Worm (Caenorhabditis elegans) whole organism, L1 larva: ENCODE measurements around the gene C32C4.3.

Experiments used
- Y116A8C.19 ChIP-seq: sonication (generic microtip); optimal IDR thresholded peaks from 2 replicates; lab custom pipeline; 2016; ENCODE audit warnings: missing compliant biosample characterization, missing genetic modification characterization, borderline replicate concordance
- alr-1 ChIP-seq: fragments of 200-800 bp; sonication (Bioruptor generic); optimal IDR thresholded peaks from 2 replicates; lab custom pipeline; 2018; ENCODE audit warnings: borderline replicate concordance, mild to moderate bottlenecking, missing genetic modification characterization, missing compliant biosample characterization
- ceh-8 ChIP-seq: fragments of 200-800 bp; sonication (Bioruptor generic); optimal IDR thresholded peaks from 2 replicates; lab custom pipeline; 2018; ENCODE audit warnings: mild to moderate bottlenecking, missing genetic modification characterization, moderate library complexity, missing compliant biosample characterization
- ceh-82 ChIP-seq, 3 experiments: fragments of 150-350 bp in 1 of 3; sonication (generic microtip) in 2 of 3; optimal IDR thresholded peaks; 2 replicates each; lab custom pipeline; 2014 to 2017; ENCODE audit warnings: missing biosample characterization in 3 of 3, missing genetic modification characterization in 3 of 3
- ceh-90 ChIP-seq: sonication (generic microtip); optimal IDR thresholded peaks from 2 replicates; lab custom pipeline; 2016; ENCODE audit warnings: missing genetic modification characterization, missing compliant biosample characterization
- ces-1 ChIP-seq: fragments of 150-350 bp; optimal IDR thresholded peaks from 2 replicates; lab custom pipeline; 2014; ENCODE audit warnings: missing biosample characterization, missing genetic modification reagents, missing genetic modification characterization
- dsc-1 ChIP-seq: sonication (generic microtip); optimal IDR thresholded peaks from 2 replicates; lab custom pipeline; 2016; ENCODE audit warnings: mild to moderate bottlenecking, missing genetic modification characterization, missing compliant biosample characterization
- efl-1 ChIP-seq, 4 experiments: fragments of 150-350 bp; optimal IDR thresholded peaks in 3 of 4; peaks in 1 of 4; 1 replicate in 1 of 4; 2 replicates in 3 of 4; lab custom pipeline; 2014; ENCODE audit warnings: missing biosample characterization in 2 of 4, missing genetic modification characterization in 2 of 4, missing genetic modification reagents in 2 of 4
- egl-13 ChIP-seq: sonication (generic microtip); optimal IDR thresholded peaks from 2 replicates; lab custom pipeline; 2016; ENCODE audit warnings: missing genotype, missing genetic modification reagents, missing genetic modification characterization, missing compliant biosample characterization
- elt-2 ChIP-seq: sonication (generic microtip); optimal IDR thresholded peaks from 2 replicates; lab custom pipeline; 2016; ENCODE audit warnings: missing genetic modification characterization, mild to moderate bottlenecking, inconsistent platforms, missing compliant biosample characterization, missing genetic modification reagents
- elt-3 ChIP-seq, 6 experiments: fragments of 150-350 bp in 1 of 6; sonication (generic microtip); optimal IDR thresholded peaks; 2 replicates each; lab custom pipeline; 2017 to 2018; ENCODE audit warnings: missing biosample characterization in 6 of 6, missing genetic modification characterization in 6 of 6, inconsistent platforms in 1 of 6
- ets-5 ChIP-seq: fragments of 200-800 bp; sonication (Bioruptor generic); IDR thresholded peaks from 2 replicates; pipeline ENCODE4 v1.3.6; 2022; ENCODE audit warnings: missing genetic modification characterization, missing compliant biosample characterization
- fkh-10 ChIP-seq: sonication (generic microtip); optimal IDR thresholded peaks from 2 replicates; lab custom pipeline; 2017; ENCODE audit warnings: missing biosample characterization, missing genetic modification reagents, missing genetic modification characterization
- fkh-4 ChIP-seq: sonication (generic microtip); optimal IDR thresholded peaks from 2 replicates; lab custom pipeline; 2016; ENCODE audit warnings: missing compliant biosample characterization, missing genetic modification characterization, borderline replicate concordance
- fos-1 ChIP-seq: fragments of 150-350 bp; optimal IDR thresholded peaks from 2 replicates; lab custom pipeline; 2014; ENCODE audit warnings: missing biosample characterization, missing genetic modification characterization
- grh-1 ChIP-seq: fragments of 200-800 bp; sonication (Bioruptor generic); IDR thresholded peaks from 2 replicates; pipeline ENCODE4 v1.3.6; 2022; ENCODE audit warnings: missing genetic modification reagents, missing genetic modification characterization, missing compliant biosample characterization
- isw-1 ChIP-seq: fragments of 200-800 bp; sonication (Bioruptor generic); IDR thresholded peaks from 2 replicates; pipeline ENCODE4 v1.3.6; 2022; ENCODE audit warnings: missing genetic modification characterization, missing compliant biosample characterization
- lin-14 ChIP-seq: fragments of 200-800 bp; sonication (Bioruptor generic); optimal IDR thresholded peaks from 2 replicates; lab custom pipeline; 2018; ENCODE audit warnings: mild to moderate bottlenecking, missing genetic modification characterization, moderate library complexity, missing compliant biosample characterization
- lin-15B ChIP-seq: fragments of 150-350 bp; sonication (generic microtip); optimal IDR thresholded peaks from 3 replicates; lab custom pipeline; 2014; ENCODE audit warnings: missing biosample characterization, missing genetic modification characterization
- lin-35 ChIP-seq, 2 experiments: fragments of 150-350 bp; optimal IDR thresholded peaks; 2 replicates each; lab custom pipeline; 2014; ENCODE audit warnings: missing biosample characterization in 2 of 2, missing genetic modification characterization in 2 of 2, missing genetic modification reagents in 2 of 2
- lin-39 ChIP-seq: fragments of 150-350 bp; optimal IDR thresholded peaks from 2 replicates; lab custom pipeline; 2014; ENCODE audit warnings: missing biosample characterization, missing genetic modification reagents, missing genetic modification characterization
- mab-9 ChIP-seq: fragments of 200-800 bp; sonication (Bioruptor generic); IDR thresholded peaks from 2 replicates; pipeline ENCODE4 v1.3.6; 2022; ENCODE audit warnings: missing genetic modification reagents, missing genetic modification characterization, missing compliant biosample characterization
- nhr-19 ChIP-seq: fragments of 200-800 bp; sonication (Bioruptor generic); conservative IDR thresholded peaks from 2 replicates; pipeline ENCODE4 v1.3.6; 2022; ENCODE audit warnings: missing genetic modification characterization, missing compliant biosample characterization
- nhr-71 ChIP-seq: sonication (generic microtip); optimal IDR thresholded peaks from 2 replicates; lab custom pipeline; 2016; ENCODE audit warnings: mild to moderate bottlenecking, missing genetic modification characterization, moderate library complexity, missing compliant biosample characterization
- nhr-76 ChIP-seq: sonication (generic microtip); optimal IDR thresholded peaks from 2 replicates; lab custom pipeline; 2017; ENCODE audit warnings: missing biosample characterization, missing genetic modification characterization
- nhr-85 ChIP-seq: sonication (generic microtip); peaks from one replicate; lab custom pipeline; 2016; ENCODE audit warnings: missing genetic modification characterization, inconsistent platforms, missing compliant biosample characterization
- nhr-90 ChIP-seq: sonication (generic microtip); optimal IDR thresholded peaks from 2 replicates; lab custom pipeline; 2016; ENCODE audit warnings: mild to moderate bottlenecking, missing genetic modification characterization, missing compliant biosample characterization; ENCODE audit not compliant: poor library complexity
- pax-3 ChIP-seq: fragments of 200-800 bp; sonication (Bioruptor generic); optimal IDR thresholded peaks from 2 replicates; lab custom pipeline; 2018; ENCODE audit warnings: mild to moderate bottlenecking, missing genetic modification characterization, moderate library complexity, missing compliant biosample characterization
- pqm-1 ChIP-seq: sonication (generic microtip); optimal IDR thresholded peaks from 3 replicates; lab custom pipeline; 2017; ENCODE audit warnings: missing biosample characterization, missing genetic modification characterization
- skn-1 ChIP-seq: fragments of 150-350 bp; optimal IDR thresholded peaks from 2 replicates; lab custom pipeline; 2014; ENCODE audit warnings: missing biosample characterization, missing genetic modification characterization
- snpc-4 ChIP-seq: fragments of 150-350 bp; optimal IDR thresholded peaks from 2 replicates; lab custom pipeline; 2014; ENCODE audit warnings: missing biosample characterization, missing genetic modification characterization
- snu-23 ChIP-seq: sonication (generic microtip); optimal IDR thresholded peaks from 2 replicates; lab custom pipeline; 2016; ENCODE audit warnings: missing genetic modification characterization, missing compliant biosample characterization
- sox-4 ChIP-seq: sonication (generic microtip); optimal IDR thresholded peaks from 2 replicates; lab custom pipeline; 2016; ENCODE audit warnings: missing genetic modification characterization, missing compliant biosample characterization
- swsn-7 ChIP-seq: sonication (generic microtip); optimal IDR thresholded peaks from 2 replicates; lab custom pipeline; 2016; ENCODE audit warnings: missing genetic modification characterization, missing compliant biosample characterization
- tbx-2 ChIP-seq: sonication (generic microtip); optimal IDR thresholded peaks from 2 replicates; lab custom pipeline; 2016; ENCODE audit warnings: missing genetic modification characterization, missing compliant biosample characterization
- tlp-1 ChIP-seq: fragments of 150-350 bp; optimal IDR thresholded peaks from 2 replicates; lab custom pipeline; 2014; ENCODE audit warnings: missing biosample characterization, missing genetic modification characterization
- unc-130 ChIP-seq: fragments of 150-350 bp; optimal IDR thresholded peaks from 2 replicates; lab custom pipeline; 2017; ENCODE audit warnings: missing biosample characterization, missing genetic modification characterization, inconsistent platforms
- unc-86 ChIP-seq: sonication (generic microtip); optimal IDR thresholded peaks from 2 replicates; lab custom pipeline; 2016; ENCODE audit warnings: missing genetic modification characterization, missing compliant biosample characterization
- xbp-1 ChIP-seq: sonication (generic microtip); optimal IDR thresholded peaks from 2 replicates; lab custom pipeline; 2016; ENCODE audit warnings: missing genetic modification characterization, missing compliant biosample characterization
- zag-1 ChIP-seq: fragments of 150-350 bp; optimal IDR thresholded peaks from 2 replicates; lab custom pipeline; 2014; ENCODE audit warnings: missing biosample characterization, missing genetic modification characterization
- zip-4 ChIP-seq: fragments of 200-800 bp; sonication (Bioruptor generic); optimal IDR thresholded peaks from 2 replicates; lab custom pipeline; 2018; ENCODE audit warnings: mild to moderate bottlenecking, missing genetic modification characterization, moderate library complexity, missing compliant biosample characterization

The C32C4.3 gene

DNA sequence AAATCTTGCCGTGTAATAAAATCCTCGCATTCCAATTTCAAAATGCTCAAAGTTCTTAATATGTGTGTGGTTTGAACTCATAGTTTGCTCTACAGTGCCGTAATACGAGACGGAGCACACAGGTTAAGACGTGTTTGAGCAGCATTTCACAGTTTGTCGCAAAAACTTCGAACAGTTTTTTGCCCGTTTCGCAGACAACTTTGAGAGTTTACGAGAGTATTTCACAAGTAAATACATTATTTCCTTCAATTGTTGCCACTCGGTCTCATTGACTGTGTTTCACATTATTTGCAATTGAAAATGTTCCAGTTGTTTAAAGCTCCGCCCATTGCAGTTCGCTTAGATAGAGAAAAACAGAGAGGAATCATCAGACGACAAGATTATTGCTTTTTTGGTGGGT, 40.7 kb upstream of the C32C4.3 start, which contains the start of gene F29F11.20:
Gene F29F11.20, plus strand, starts transcription at position 301 of the 400 bp plus-strand sequence.
- TF ChIP-seq xbp-1 (tag; lab: Kevin White, UChicago) (no peak), lin-35 (GFP tag; optimal IDR thresholded peaks at IDR 0.05; lab: Kevin White, UChicago) (no peak), pax-3 (no peak), elt-3 (tag; optimal IDR thresholded peaks at IDR 0.05; lab: Kevin White, UChicago) (no peak), elt-2 (tag; lab: Kevin White, UChicago) (no peak), grh-1 (GFP tag; lab: Robert Waterston, UW) (no peak), ets-5 (GFP tag; lab: Robert Waterston, UW) (no peak), zag-1 (tag; lab: Kevin White, UChicago) (no peak), tbx-2 (tag; lab: Kevin White, UChicago) (no peak), snpc-4 (tag; lab: Kevin White, UChicago) (no peak)

DNA sequence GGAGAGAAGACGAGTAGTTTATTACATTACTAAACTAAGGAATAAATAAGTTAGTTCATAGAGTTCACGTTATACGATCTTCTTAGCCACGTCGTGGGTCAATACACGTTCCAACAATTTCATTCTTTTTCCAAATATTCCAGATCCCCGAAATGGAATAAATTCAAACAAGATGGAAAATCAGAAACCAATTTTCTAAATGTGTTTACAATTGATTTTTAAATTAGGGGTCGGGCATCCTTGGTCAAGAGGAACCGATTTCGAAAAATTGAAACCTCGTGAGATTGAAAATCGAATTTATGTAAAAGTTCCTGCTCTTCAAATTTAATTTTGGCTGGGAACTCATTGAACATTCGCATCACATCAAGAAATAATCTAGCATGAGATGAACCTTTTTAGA, 37.8 kb upstream of the C32C4.3 start:
- TF ChIP-seq lin-14 (GFP tag; lab: Kevin White, UChicago) (peak; percentile 20), lin-15B (no peak), zip-4 (no peak), ces-1 (GFP tag; lab: Kevin White, UChicago) (no peak), mab-9 (GFP tag; lab: Robert Waterston, UW) (no peak), unc-130 (tag; lab: Kevin White, UChicago) (no peak), ceh-82 (tag; optimal IDR thresholded peaks at IDR 0.05; lab: Kevin White, UChicago) (no peak), dsc-1 (tag; lab: Kevin White, UChicago) (peak; percentile 84), isw-1 (GFP tag; lab: Robert Waterston, UW) (no peak), tbx-2 (tag; lab: Kevin White, UChicago) (no peak), egl-13 (tag; lab: Kevin White, UChicago) (no peak), ceh-8 (GFP tag; lab: Kevin White, UChicago) (no peak), fkh-4 (tag; lab: Kevin White, UChicago) (peak; percentile 59), fkh-10 (GFP tag; lab: Kevin White, UChicago) (peak; percentile 41)

DNA sequence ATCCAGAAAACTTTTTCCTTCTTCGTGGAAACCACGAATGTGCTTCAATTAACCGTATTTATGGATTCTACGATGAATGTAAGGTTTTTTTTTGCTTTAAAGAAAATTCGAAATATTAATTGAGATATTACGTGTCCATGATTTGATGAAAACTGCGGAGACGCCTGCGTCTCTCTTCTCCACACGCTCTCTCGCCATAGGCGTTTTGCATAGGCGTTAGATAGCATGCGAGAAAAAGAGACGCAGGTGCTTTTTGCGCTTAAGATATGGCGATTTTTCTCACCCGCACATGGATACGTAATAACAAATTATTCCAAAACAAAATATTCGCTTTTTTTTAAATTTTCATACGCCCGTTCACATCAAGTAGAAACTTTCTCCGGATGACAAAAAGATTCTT, 36.5 kb upstream of the C32C4.3 start:
- TF ChIP-seq alr-1, result no peak
- no peak for TF ChIP-seq sox-4 (tag; lab: Kevin White, UChicago)
- TF ChIP-seq pqm-1 (tag; lab: Kevin White, UChicago), result no peak
- TF ChIP-seq efl-1 (optimal IDR thresholded peaks at IDR 0.05; lab: Kevin White, UChicago), result no peak
- peak in 1 of 2 experiments; percentile 86 for TF ChIP-seq efl-1 (GFP tag; optimal IDR thresholded peaks at IDR 0.05 in 1 of 2; lab: Kevin White, UChicago)
- no peak for TF ChIP-seq zag-1 (tag; lab: Kevin White, UChicago)
- no peak for TF ChIP-seq skn-1 (tag; lab: Kevin White, UChicago)
- no peak for TF ChIP-seq unc-130 (tag; lab: Kevin White, UChicago)

DNA sequence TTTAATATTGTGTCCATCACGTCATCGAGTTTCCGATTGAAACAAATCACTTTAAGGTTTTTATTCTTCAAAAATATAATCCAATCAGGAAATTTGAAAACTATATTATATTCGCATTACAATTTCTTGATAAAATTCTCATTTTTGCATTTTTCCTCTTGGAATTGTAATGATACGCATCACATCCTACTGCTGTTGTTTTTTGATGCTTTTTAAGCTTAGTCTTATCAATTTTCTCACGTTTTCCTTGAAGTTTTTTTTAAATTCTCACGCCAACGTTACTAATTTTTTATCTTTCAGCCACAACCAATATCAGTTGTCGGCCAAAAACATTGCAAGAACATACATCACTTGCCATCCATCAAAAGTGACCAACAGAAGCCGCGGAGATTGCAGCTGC, 35.2 kb upstream of the C32C4.3 start, which contains the start of gene gsp-1:
Gene gsp-1, plus strand, starts transcription at position 301 of the 400 bp plus-strand sequence.
- no peak for TF ChIP-seq ceh-90 (tag; lab: Kevin White, UChicago)
- no peak for TF ChIP-seq efl-1 (optimal IDR thresholded peaks at IDR 0.05; lab: Kevin White, UChicago)
- TF ChIP-seq efl-1 (GFP tag; optimal IDR thresholded peaks at IDR 0.05 in 1 of 2; lab: Kevin White, UChicago), result peak in 1 of 2 experiments; percentile 49
- TF ChIP-seq nhr-85, result peak; percentile 41

DNA sequence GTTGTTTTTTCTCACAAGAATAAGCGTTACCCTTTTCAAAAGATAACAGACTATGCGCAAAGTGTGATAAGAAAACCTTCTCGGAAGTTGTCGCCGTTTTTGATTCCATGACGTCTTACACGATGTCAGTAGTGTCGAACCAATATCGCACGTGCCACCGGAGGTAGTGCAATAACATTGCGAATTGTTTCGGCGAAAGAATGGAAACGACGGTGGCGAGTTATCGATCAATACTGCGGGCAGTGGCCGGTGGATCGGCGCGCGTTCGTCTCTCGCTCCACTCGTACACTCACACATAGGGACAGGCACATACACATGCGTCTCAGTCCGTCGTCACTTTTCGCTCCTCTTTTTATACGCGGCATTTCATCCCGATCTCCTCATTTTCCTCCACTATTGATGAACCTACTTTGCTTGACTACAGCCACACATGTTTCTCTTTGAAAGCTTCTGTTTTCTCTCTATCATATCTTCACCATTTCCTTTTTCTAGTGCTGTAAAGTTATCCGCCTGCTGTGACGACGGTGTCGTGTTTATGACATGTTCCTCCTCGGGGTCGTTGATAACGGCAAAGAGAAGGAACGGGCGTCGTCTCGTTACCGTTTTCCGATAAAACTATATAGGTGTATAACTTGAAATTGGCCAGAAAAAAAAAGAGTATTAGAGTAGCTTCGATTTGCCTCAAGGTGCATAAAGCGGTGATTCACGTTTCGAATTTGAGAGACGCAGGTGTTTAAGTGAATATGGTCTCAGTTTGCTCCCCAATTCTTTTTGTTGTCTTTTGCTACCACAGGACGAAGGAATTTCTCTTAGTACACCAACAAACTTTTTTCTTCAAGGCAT, 34.4 kb upstream of the C32C4.3 start:
- TF ChIP-seq fos-1 (tag; lab: Kevin White, UChicago), result no peak
- TF ChIP-seq lin-14 (GFP tag; lab: Kevin White, UChicago), result peak; percentile 79
- no peak for TF ChIP-seq tlp-1 (tag; lab: Kevin White, UChicago)
- TF ChIP-seq lin-39, result no peak
- TF ChIP-seq nhr-19 (GFP tag; lab: Robert Waterston, UW), result peak; percentile 13; the same call in 1 of the 2 replicates
- no peak for TF ChIP-seq nhr-76
- TF ChIP-seq Y116A8C.19 (tag; lab: Kevin White, UChicago), result no peak
- no peak for TF ChIP-seq mab-9 (GFP tag; lab: Robert Waterston, UW)
- TF ChIP-seq dsc-1 (tag; lab: Kevin White, UChicago), result peak; percentile 75
- peak; percentile 53 for TF ChIP-seq snu-23 (GFP tag; lab: Kevin White, UChicago)
- peak; percentile 13 for TF ChIP-seq nhr-90 (tag; lab: Kevin White, UChicago)
- TF ChIP-seq efl-1 (optimal IDR thresholded peaks at IDR 0.05; lab: Kevin White, UChicago), result peak in 1 of 2 experiments; percentile 3
- TF ChIP-seq efl-1 (GFP tag; optimal IDR thresholded peaks at IDR 0.05 in 1 of 2; lab: Kevin White, UChicago), result peak in 1 of 2 experiments; percentile 80
- TF ChIP-seq swsn-7 (tag; lab: Kevin White, UChicago), result peak; percentile 28
- TF ChIP-seq nhr-71 (tag; lab: Kevin White, UChicago), result peak; percentile 54
- TF ChIP-seq unc-86 (tag; lab: Kevin White, UChicago), result no peak
- peak in 5 of 6 experiments; percentile 23 to 80 (median 62) for TF ChIP-seq elt-3 (tag; optimal IDR thresholded peaks at IDR 0.05; lab: Kevin White, UChicago)
